Worm (Caenorhabditis elegans): ENCODE results near the gene ZC239.21.

DNA sequence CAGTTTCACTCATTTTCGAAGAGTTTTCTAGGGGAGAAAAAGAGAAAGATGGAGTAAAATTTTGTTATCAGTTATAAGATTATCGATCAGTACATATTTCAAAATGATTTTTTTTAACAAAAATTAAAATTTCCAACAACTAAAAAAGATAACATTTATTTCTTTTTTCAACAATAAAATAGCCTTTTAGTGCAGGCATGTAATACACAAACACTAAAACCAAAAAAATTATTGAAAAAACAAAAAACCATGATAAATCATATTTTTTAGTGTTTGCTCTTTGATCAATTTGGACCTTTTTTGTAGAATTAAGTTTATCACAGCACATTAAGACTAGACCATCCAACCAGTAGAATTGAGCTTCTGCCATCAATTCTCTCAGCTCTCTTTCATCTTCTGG lies 17.9 kb downstream of the ZC239.21 start, which contains the start of gene ZC239.15:
- TF ChIP-seq zip-2 (tag; optimal IDR thresholded peaks at IDR 0.05): no peak
- TF ChIP-seq fos-1 (tag; optimal IDR thresholded peaks at IDR 0.05): no peak
- TF ChIP-seq madf-5 (GFP tag; IDR thresholded peaks at IDR 0.05): no peak
- no peak for TF ChIP-seq F49E8.2 (tag; optimal IDR thresholded peaks at IDR 0.05; ENCODE audit: borderline replicate concordance)
- TF ChIP-seq pha-4 (GFP tag; IDR thresholded peaks at IDR 0.05): no peak
- TF ChIP-seq pha-4 (tag; optimal IDR thresholded peaks at IDR 0.05): no peak
- TF ChIP-seq D1046.2 (GFP tag; IDR thresholded peaks at IDR 0.05): no peak
- no peak for TF ChIP-seq lin-13 (GFP tag; optimal IDR thresholded peaks at IDR 0.05)
- no peak for TF ChIP-seq fkh-10 (GFP tag; optimal IDR thresholded peaks at IDR 0.05)
- TF ChIP-seq ztf-7 (tag; optimal IDR thresholded peaks at IDR 0.05): no peak
- no peak for TF ChIP-seq saeg-2 (GFP tag; IDR thresholded peaks at IDR 0.05)
- no peak for TF ChIP-seq nhr-77 (tag; optimal IDR thresholded peaks at IDR 0.05)
- TF ChIP-seq dmd-8 (GFP tag; IDR thresholded peaks at IDR 0.05): no peak
- no peak for TF ChIP-seq nhr-237 (tag; optimal IDR thresholded peaks at IDR 0.05)
- TF ChIP-seq ama-1 (optimal IDR thresholded peaks at IDR 0.05): no peak

All from whole organism, L4 larva.